Worm (Caenorhabditis elegans) whole organism, early embryonic: Measurements from ENCODE around the gene zip-8.

ENCODE experiments used
- B0310.2 ChIP-seq: sonication (generic microtip); optimal IDR thresholded peaks from 2 replicates; lab custom pipeline; 2016; ENCODE audit warnings: mild to moderate bottlenecking, missing genetic modification characterization, missing compliant biosample characterization
- F13C5.2 ChIP-seq: sonication (generic microtip); optimal IDR thresholded peaks from 2 replicates; lab custom pipeline; 2017; ENCODE audit warnings: mild to moderate bottlenecking, missing genetic modification characterization, inconsistent platforms, missing compliant biosample characterization
- aly-1 ChIP-seq: sonication (generic microtip); optimal IDR thresholded peaks from 2 replicates; lab custom pipeline; 2016; ENCODE audit warnings: missing genetic modification characterization, missing compliant biosample characterization
- ama-1 ChIP-seq: fragments of 150-350 bp; optimal IDR thresholded peaks from 2 replicates; lab custom pipeline; 2014
- ceh-13 ChIP-seq: fragments of 200-800 bp; sonication (Bioruptor generic); optimal IDR thresholded peaks from 2 replicates; lab custom pipeline; 2018; ENCODE audit warnings: mild to moderate bottlenecking, missing genetic modification characterization, missing compliant biosample characterization
- ceh-36 ChIP-seq: sonication (generic microtip); optimal IDR thresholded peaks from 2 replicates; lab custom pipeline; 2016; ENCODE audit warnings: missing genetic modification characterization, inconsistent platforms, missing compliant biosample characterization
- ets-7 ChIP-seq: sonication (generic microtip); optimal IDR thresholded peaks from 2 replicates; lab custom pipeline; 2016; ENCODE audit warnings: missing genotype, missing genetic modification characterization, missing compliant biosample characterization
- flt-1 ChIP-seq: fragments of 200-800 bp; sonication (Bioruptor generic); IDR thresholded peaks from 2 replicates; pipeline ENCODE4 v1.3.6; 2022; ENCODE audit warnings: missing genetic modification characterization, missing compliant biosample characterization
- hmbx-1 ChIP-seq: sonication (generic microtip); optimal IDR thresholded peaks from 2 replicates; lab custom pipeline; 2016; ENCODE audit warnings: mild to moderate bottlenecking, missing genetic modification characterization, missing compliant biosample characterization
- hmg-4 ChIP-seq: fragments of 200-800 bp; sonication (Bioruptor generic); optimal IDR thresholded peaks from 2 replicates; lab custom pipeline; 2018; ENCODE audit warnings: mild to moderate bottlenecking, missing genetic modification characterization, missing compliant biosample characterization
- hnd-1 ChIP-seq: sonication (generic microtip); optimal IDR thresholded peaks from 2 replicates; lab custom pipeline; 2016; ENCODE audit warnings: missing genetic modification characterization, missing compliant biosample characterization
- pes-1 ChIP-seq: fragments of 200-800 bp; sonication (Bioruptor generic); IDR thresholded peaks from 2 replicates; pipeline ENCODE4 v1.3.6; 2022; ENCODE audit warnings: missing genetic modification reagents, missing genetic modification characterization, missing compliant biosample characterization
- scrt-1 ChIP-seq: fragments of 200-800 bp; sonication (Bioruptor generic); IDR thresholded peaks from 2 replicates; pipeline ENCODE4 v1.3.6; 2022; ENCODE audit warnings: missing genetic modification characterization, missing compliant biosample characterization
- sea-1 ChIP-seq: fragments of 200-800 bp; sonication (Bioruptor generic); conservative IDR thresholded peaks from 2 replicates; pipeline ENCODE4 v1.3.6; 2022; ENCODE audit warnings: missing genetic modification characterization, missing compliant biosample characterization
- tbx-11 ChIP-seq: fragments of 200-800 bp; sonication (Bioruptor generic); IDR thresholded peaks from 2 replicates; pipeline ENCODE4 v1.3.6; 2022; ENCODE audit warnings: missing genetic modification characterization, missing compliant biosample characterization
- tbx-37 ChIP-seq: fragments of 200-800 bp; sonication (Bioruptor generic); conservative IDR thresholded peaks from 2 replicates; pipeline ENCODE4 v1.3.6; 2022; ENCODE audit warnings: missing genetic modification reagents, missing genetic modification characterization, missing compliant biosample characterization
- tra-4 ChIP-seq: sonication (generic microtip); optimal IDR thresholded peaks from 2 replicates; lab custom pipeline; 2017; ENCODE audit warnings: missing genetic modification characterization, missing compliant biosample characterization

Gene zip-8

DNA sequence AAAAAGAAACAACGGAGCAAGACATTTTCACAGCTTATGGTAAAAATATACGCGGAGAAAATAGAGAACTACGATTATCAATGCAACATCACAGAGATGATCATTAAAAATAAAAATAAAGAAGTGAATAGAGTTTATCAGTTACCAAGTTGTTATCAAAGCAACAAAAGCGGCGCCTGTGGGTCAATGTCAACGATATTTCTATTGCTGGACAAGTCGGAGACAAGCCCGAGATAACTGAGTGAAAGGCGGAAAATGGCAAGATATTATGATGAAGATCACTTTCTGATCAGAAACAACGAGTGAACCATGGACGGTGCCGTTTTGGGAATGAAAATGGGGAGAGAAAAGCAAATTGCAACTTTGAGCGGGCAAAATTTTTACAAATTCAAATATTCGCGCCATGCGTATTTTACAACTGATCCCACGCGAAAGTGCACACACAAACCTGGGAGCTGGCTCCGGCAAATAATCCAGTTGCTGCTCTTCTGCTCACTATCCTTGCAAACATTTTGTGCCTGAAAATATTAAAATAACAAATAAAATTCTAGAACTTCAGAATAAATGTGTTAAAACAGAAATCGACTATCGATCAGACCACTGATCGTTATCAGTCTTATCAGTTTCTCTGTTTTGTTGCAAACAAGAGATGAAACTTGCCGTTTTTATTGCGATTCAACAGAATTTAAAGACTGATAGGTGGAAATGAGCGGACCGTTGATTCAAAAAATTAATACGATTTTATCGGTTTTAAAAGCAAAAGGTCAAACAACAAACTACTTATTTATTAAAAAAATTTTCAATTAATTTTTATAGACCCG lies 36.2 kb upstream of the zip-8 start, which contains the start of gene mel-32:
Gene mel-32, minus strand, starts transcription at position 696 of the 821 bp plus-strand sequence.
- no peak for TF ChIP-seq tbx-11 (GFP tag; lab: Robert Waterston, UW)
- TF ChIP-seq tra-4 (tag; lab: Kevin White, UChicago): no peak
- TF ChIP-seq aly-1 (tag; lab: Kevin White, UChicago): no peak
- TF ChIP-seq ama-1 (lab: Kevin White, UChicago): peak; percentile 21
- no peak for TF ChIP-seq B0310.2 (tag; lab: Kevin White, UChicago)
- TF ChIP-seq F13C5.2: no peak
- no peak for TF ChIP-seq ceh-36

DNA sequence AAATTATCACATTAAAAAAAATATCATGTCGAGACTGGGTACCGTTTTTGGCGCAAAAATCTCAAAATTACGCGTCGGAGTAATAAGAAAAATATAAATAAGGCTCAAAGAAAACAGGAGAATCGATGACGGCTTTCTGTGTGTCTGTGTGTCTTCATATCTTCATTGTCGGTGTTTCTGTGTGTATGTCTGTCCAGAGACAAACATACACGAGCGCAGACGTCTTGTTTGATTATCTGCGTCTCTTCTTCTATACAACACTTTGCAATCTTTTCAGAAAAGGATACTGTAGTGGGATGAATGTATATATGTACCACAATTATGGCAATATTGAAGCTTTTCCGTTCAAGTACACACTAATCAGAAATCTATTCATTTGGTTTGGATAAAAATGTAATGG lies 34.4 kb upstream of the zip-8 start, which contains the start of gene C05D11.13:
Gene C05D11.13, minus strand, starts transcription at position 252 of the 400 bp plus-strand sequence.
- no peak for TF ChIP-seq tbx-11 (GFP tag; lab: Robert Waterston, UW)
- no peak for TF ChIP-seq aly-1 (tag; lab: Kevin White, UChicago)
- no peak for TF ChIP-seq hnd-1 (tag; lab: Kevin White, UChicago)
- no peak for TF ChIP-seq B0310.2 (tag; lab: Kevin White, UChicago)

DNA sequence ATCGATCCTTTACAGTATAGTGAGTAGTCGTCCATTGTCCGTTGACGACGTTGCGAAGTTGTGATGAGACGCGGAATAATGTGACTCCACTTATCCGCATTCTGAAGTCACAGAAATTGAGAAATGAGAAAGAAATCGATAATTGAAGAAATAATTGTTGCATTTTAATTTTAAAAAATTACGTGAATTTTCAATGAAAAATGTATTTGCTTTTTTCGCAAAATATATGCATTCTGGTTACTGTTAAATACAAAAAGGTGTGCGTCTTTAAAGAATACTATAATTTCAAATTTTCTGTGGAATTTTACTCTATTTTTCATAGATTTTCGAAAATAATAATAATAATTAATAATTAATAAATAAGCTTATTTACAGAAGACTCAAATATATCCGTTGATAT lies 31.9 kb upstream of the zip-8 start, which contains the start of gene let-721:
Gene let-721, minus strand, starts transcription at position 101 of the 400 bp plus-strand sequence.
- TF ChIP-seq hmg-4 (GFP tag; lab: Kevin White, UChicago) (no peak), ceh-13 (no peak), ets-7 (tag; lab: Kevin White, UChicago) (no peak), F13C5.2 (no peak), pes-1 (GFP tag; lab: Robert Waterston, UW) (no peak), tra-4 (tag; lab: Kevin White, UChicago) (no peak), ceh-36 (no peak), sea-1 (no peak), tbx-11 (GFP tag; lab: Robert Waterston, UW) (no peak), flt-1 (GFP tag; lab: Robert Waterston, UW) (no peak), tbx-37 (GFP tag; lab: Robert Waterston, UW) (no peak), hmbx-1 (no peak), ama-1 (lab: Kevin White, UChicago) (no peak), aly-1 (tag; lab: Kevin White, UChicago) (no peak), B0310.2 (tag; lab: Kevin White, UChicago) (no peak), scrt-1 (GFP tag; lab: Robert Waterston, UW) (no peak), hnd-1 (tag; lab: Kevin White, UChicago) (no peak)

DNA sequence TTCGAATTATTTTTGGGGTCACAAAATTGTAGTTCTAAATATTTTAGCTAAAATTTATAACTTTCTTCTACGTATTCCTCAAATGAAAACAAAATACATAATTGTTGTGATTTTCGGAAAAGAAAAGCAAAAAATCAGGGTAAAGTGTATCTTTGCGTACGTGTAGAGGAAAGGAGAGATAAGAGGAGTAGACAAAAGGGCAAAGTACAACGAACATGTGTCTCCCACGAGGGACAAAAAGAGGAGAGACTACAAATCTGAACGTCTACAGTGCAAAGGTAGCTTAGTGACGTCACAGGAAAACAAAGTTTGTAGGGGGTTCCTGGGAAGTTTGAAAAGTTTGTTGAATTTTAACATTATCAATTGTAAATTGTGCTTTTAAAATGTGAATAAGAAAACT lies 31.2 kb upstream of the zip-8 start:
- TF ChIP-seq sea-1 (0 out of 2 replicates have a peak, but pooled peaks have one; percentile 30), hmg-4 (GFP tag; lab: Kevin White, UChicago) (no peak)

DNA sequence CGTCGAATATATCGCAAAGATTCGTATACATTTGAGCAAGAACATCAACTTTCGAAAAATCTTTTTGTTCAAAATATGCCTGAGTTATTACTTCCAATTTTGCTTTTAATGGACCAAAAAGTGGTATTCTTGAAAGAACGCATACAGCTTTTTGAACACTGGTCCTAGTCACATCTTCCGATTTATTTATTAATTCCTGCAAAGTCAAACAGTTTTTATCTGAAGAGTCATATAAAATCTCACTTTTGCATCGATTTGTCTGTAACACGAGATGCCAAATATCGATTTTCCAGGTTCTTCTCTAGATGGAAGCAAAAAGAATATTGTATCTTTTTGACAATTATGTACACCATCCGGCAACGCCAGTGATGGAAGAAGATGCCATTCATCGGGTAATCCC lies 28.9 kb upstream of the zip-8 start:
- no peak for TF ChIP-seq F13C5.2
- TF ChIP-seq pes-1 (GFP tag; lab: Robert Waterston, UW): peak; percentile 34; the same call in 1 of the 2 replicates
- TF ChIP-seq tbx-37 (GFP tag; lab: Robert Waterston, UW): no peak
- no peak for TF ChIP-seq hmg-4 (GFP tag; lab: Kevin White, UChicago)
- no peak for TF ChIP-seq ceh-13
- peak; percentile 70 for TF ChIP-seq ama-1 (lab: Kevin White, UChicago)
- TF ChIP-seq B0310.2 (tag; lab: Kevin White, UChicago): no peak
- TF ChIP-seq scrt-1 (GFP tag; lab: Robert Waterston, UW): no peak
- TF ChIP-seq sea-1: no peak
- no peak for TF ChIP-seq flt-1 (GFP tag; lab: Robert Waterston, UW)
- TF ChIP-seq ets-7 (tag; lab: Kevin White, UChicago): no peak
- no peak for TF ChIP-seq hmbx-1
- TF ChIP-seq tra-4 (tag; lab: Kevin White, UChicago): no peak
- no peak for TF ChIP-seq aly-1 (tag; lab: Kevin White, UChicago)
- no peak for TF ChIP-seq tbx-11 (GFP tag; lab: Robert Waterston, UW)

DNA sequence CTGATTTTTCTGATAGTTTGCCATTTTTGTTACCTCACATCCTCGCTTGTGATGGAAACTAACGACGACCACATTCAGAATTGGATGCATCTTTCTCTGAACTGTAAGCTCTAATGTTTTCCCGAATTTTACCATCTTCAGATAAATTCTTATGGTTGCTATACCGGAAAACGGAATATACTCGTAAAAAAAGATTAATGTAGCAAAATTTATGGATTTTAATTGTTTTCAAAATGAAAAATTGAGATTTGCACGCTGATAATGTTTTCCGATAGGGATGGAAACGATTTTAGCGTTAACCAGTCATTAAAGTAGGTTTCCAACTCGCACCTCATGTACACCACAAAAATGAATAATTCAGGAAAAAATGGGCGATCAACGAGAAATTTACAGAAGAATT lies 28.2 kb upstream of the zip-8 start, which contains the start of gene T26A5.6:
Gene T26A5.6, minus strand, starts transcription at position 101 of the 400 bp plus-strand sequence.
- TF ChIP-seq ceh-13: no peak
- TF ChIP-seq B0310.2 (tag; lab: Kevin White, UChicago): no peak
- no peak for TF ChIP-seq scrt-1 (GFP tag; lab: Robert Waterston, UW)
- TF ChIP-seq pes-1 (GFP tag; lab: Robert Waterston, UW): no peak
- TF ChIP-seq ceh-36: no peak
- TF ChIP-seq ama-1 (lab: Kevin White, UChicago): no peak
- TF ChIP-seq ets-7 (tag; lab: Kevin White, UChicago): no peak
- no peak for TF ChIP-seq tra-4 (tag; lab: Kevin White, UChicago)
- TF ChIP-seq F13C5.2: no peak
- no peak for TF ChIP-seq hmbx-1
- no peak for TF ChIP-seq tbx-37 (GFP tag; lab: Robert Waterston, UW)
- no peak for TF ChIP-seq hmg-4 (GFP tag; lab: Kevin White, UChicago)
- TF ChIP-seq tbx-11 (GFP tag; lab: Robert Waterston, UW): no peak
- TF ChIP-seq flt-1 (GFP tag; lab: Robert Waterston, UW): no peak

DNA sequence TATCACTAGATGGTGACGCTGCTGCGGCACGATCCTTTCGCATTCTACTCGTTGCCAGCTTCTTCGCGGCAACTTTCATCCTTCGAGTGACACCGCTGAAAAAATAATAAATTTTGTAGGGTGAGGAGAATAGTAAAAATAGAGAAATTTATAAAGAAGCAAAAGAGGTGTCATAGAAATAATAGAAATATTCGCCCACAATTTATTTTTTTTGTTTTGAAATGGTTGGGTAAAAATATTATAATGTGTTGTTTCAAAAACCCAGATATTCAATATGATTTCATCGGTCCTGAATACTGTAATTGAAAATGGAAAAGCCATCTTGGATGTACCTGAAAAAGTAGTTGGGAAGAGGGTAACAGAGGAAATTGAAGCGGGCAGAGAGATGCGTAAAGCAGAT lies 26.5 kb upstream of the zip-8 start, which contains the start of gene set-1:
Gene set-1, minus strand, starts transcription at position 101 of the 400 bp plus-strand sequence.
- TF ChIP-seq ceh-13: no peak
- TF ChIP-seq aly-1 (tag; lab: Kevin White, UChicago): no peak
- no peak for TF ChIP-seq sea-1
- no peak for TF ChIP-seq ama-1 (lab: Kevin White, UChicago)
- no peak for TF ChIP-seq tbx-37 (GFP tag; lab: Robert Waterston, UW)
- TF ChIP-seq pes-1 (GFP tag; lab: Robert Waterston, UW): no peak
- no peak for TF ChIP-seq tra-4 (tag; lab: Kevin White, UChicago)
- no peak for TF ChIP-seq ets-7 (tag; lab: Kevin White, UChicago)
- no peak for TF ChIP-seq hmg-4 (GFP tag; lab: Kevin White, UChicago)
- no peak for TF ChIP-seq F13C5.2
